Worm (Caenorhabditis elegans) whole organism, L2 larva: ENCODE measurements around the gene sqd-1.

ENCODE experiments used
- egl-27 ChIP-seq: sonication (generic microtip); optimal IDR thresholded peaks from 3 replicates; lab custom pipeline; 2017; ENCODE audit warnings: missing biosample characterization, missing genetic modification reagents, missing genetic modification characterization
- lin-13 ChIP-seq: fragments of 150-350 bp; optimal IDR thresholded peaks from 2 replicates; lab custom pipeline; 2014; ENCODE audit warnings: missing biosample characterization, missing genetic modification reagents, missing genetic modification characterization
- nhr-77 ChIP-seq: fragments of 150-350 bp; optimal IDR thresholded peaks from 2 replicates; lab custom pipeline; 2014; ENCODE audit warnings: missing biosample characterization, missing genetic modification characterization
- snpc-4 ChIP-seq: fragments of 150-350 bp; optimal IDR thresholded peaks from 2 replicates; lab custom pipeline; 2014; ENCODE audit warnings: missing biosample characterization, missing genetic modification characterization
- ztf-4 ChIP-seq: fragments of 150-350 bp; optimal IDR thresholded peaks from 2 replicates; lab custom pipeline; 2014; ENCODE audit warnings: missing biosample characterization, missing genetic modification characterization

DNA sequence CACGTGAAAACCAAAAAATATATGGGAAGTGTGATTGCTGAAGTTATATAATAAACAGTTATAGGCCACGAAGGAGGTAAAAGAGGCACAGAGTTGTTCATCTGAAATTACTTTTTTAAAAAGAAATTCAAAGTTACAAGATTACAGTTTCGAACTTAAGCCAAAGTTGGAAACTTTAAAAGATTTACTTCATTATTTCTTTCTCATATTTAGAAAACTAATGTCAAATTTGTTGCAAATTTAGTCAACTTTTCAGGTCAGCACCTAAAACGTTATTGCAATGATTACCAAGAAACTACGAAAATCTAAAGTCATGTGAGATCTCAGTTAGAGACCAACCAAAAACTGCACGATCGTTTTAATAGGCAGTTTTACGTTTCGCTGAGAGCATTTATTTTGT, 20.3 kb upstream of the sqd-1 start, which contains the start of gene srv-25:
- no peak for TF ChIP-seq snpc-4
- no peak for TF ChIP-seq ztf-4
- no peak for TF ChIP-seq nhr-77 (tag; lab: Kevin White, UChicago)
- TF ChIP-seq lin-13 (GFP tag; lab: Kevin White, UChicago): no peak
- TF ChIP-seq egl-27 (tag; lab: Kevin White, UChicago): no peak
